Worm (Caenorhabditis elegans) whole organism, young adult: ENCODE measurements around the gene srw-103.

Source experiments
- B0261.1 ChIP-seq: sonication (generic microtip); optimal IDR thresholded peaks from 2 replicates; lab custom pipeline; 2016; ENCODE audit warnings: mild to moderate bottlenecking, missing genetic modification characterization, moderate library complexity, missing compliant biosample characterization
- C06A6.2 ChIP-seq: fragments of 200-800 bp; sonication (Bioruptor generic); conservative IDR thresholded peaks from 2 replicates; pipeline ENCODE4 v1.3.6; 2022; ENCODE audit warnings: missing genetic modification characterization, missing compliant biosample characterization
- C17E4.6 ChIP-seq: fragments of 200-800 bp; sonication (Bioruptor generic); IDR thresholded peaks from 2 replicates; pipeline ENCODE4 v1.3.6; 2022; ENCODE audit warnings: missing genetic modification reagents, missing genetic modification characterization, missing compliant biosample characterization
- F22D6.2 ChIP-seq: sonication (generic microtip); optimal IDR thresholded peaks from 2 replicates; lab custom pipeline; 2016; ENCODE audit warnings: mild to moderate bottlenecking, missing genetic modification characterization, missing compliant biosample characterization
- F33H1.4 ChIP-seq: fragments of 200-800 bp; sonication (Bioruptor generic); IDR thresholded peaks from 2 replicates; pipeline ENCODE4 v1.3.6; 2022; ENCODE audit warnings: missing genetic modification reagents, missing genetic modification characterization, missing compliant biosample characterization
- F57C9.4 ChIP-seq: sonication (generic microtip); optimal IDR thresholded peaks from 2 replicates; lab custom pipeline; 2017; ENCODE audit warnings: mild to moderate bottlenecking, missing genetic modification characterization, missing compliant biosample characterization
- K11D2.4 ChIP-seq: fragments of 200-800 bp; sonication (Bioruptor generic); IDR thresholded peaks from 2 replicates; pipeline ENCODE4 v1.3.6; 2022; ENCODE audit warnings: missing genetic modification reagents, missing genetic modification characterization, missing compliant biosample characterization
- T26A5.8 ChIP-seq: sonication (generic microtip); optimal IDR thresholded peaks from 2 replicates; lab custom pipeline; 2016; ENCODE audit warnings: missing genetic modification characterization, missing compliant biosample characterization
- Y53F4B.3 ChIP-seq: fragments of 200-800 bp; sonication (Bioruptor generic); IDR thresholded peaks from 2 replicates; pipeline ENCODE4 v1.3.6; 2022; ENCODE audit warnings: missing genetic modification reagents, missing genetic modification characterization, missing compliant biosample characterization
- Y56A3A.18 ChIP-seq: fragments of 200-800 bp; sonication (Bioruptor generic); IDR thresholded peaks from 2 replicates; pipeline ENCODE4 v1.3.6; 2022; ENCODE audit warnings: missing genetic modification reagents, missing genetic modification characterization, missing compliant biosample characterization
- Y67H2A.10 ChIP-seq: fragments of 200-800 bp; sonication (Bioruptor generic); conservative IDR thresholded peaks from 2 replicates; pipeline ENCODE4 v1.3.6; 2022; ENCODE audit warnings: missing genetic modification reagents, missing genetic modification characterization, missing compliant biosample characterization
- Y79H2A.3 ChIP-seq: fragments of 200-800 bp; sonication (Bioruptor generic); conservative IDR thresholded peaks from 2 replicates; pipeline ENCODE4 v1.3.6; 2022; ENCODE audit warnings: missing genetic modification reagents, missing genetic modification characterization, missing compliant biosample characterization
- Y95B8A.8 ChIP-seq: fragments of 200-800 bp; sonication (Bioruptor generic); IDR thresholded peaks from 2 replicates; pipeline ENCODE4 v1.3.6; 2022; ENCODE audit warnings: missing genetic modification reagents, missing genetic modification characterization, missing compliant biosample characterization
- attf-6 ChIP-seq: fragments of 200-800 bp; sonication (Bioruptor generic); IDR thresholded peaks from 2 replicates; pipeline ENCODE4 v1.3.6; 2022; ENCODE audit warnings: missing genetic modification reagents, missing genetic modification characterization, missing compliant biosample characterization
- bed-2 ChIP-seq: fragments of 200-800 bp; sonication (Bioruptor generic); IDR thresholded peaks from 2 replicates; pipeline ENCODE4 v1.3.6; 2022; ENCODE audit warnings: missing genetic modification reagents, missing genetic modification characterization, missing compliant biosample characterization
- cebp-2 ChIP-seq: fragments of 200-800 bp; sonication (Bioruptor generic); IDR thresholded peaks from 2 replicates; pipeline ENCODE4 v1.3.6; 2022; ENCODE audit warnings: missing genetic modification characterization, missing compliant biosample characterization
- ceh-40 ChIP-seq: fragments of 200-800 bp; sonication (Bioruptor generic); IDR thresholded peaks from 2 replicates; pipeline ENCODE4 v1.3.6; 2022; ENCODE audit warnings: missing genetic modification characterization, missing compliant biosample characterization
- egrh-3 ChIP-seq: fragments of 200-800 bp; sonication (Bioruptor generic); IDR thresholded peaks from 2 replicates; pipeline ENCODE4 v1.3.6; 2022; ENCODE audit warnings: missing genetic modification reagents, missing genetic modification characterization, missing compliant biosample characterization
- fkh-3 ChIP-seq: sonication (generic microtip); optimal IDR thresholded peaks from 2 replicates; lab custom pipeline; 2016; ENCODE audit warnings: mild to moderate bottlenecking, missing genetic modification characterization, missing compliant biosample characterization
- hlh-12 ChIP-seq: sonication (generic microtip); optimal IDR thresholded peaks from 2 replicates; lab custom pipeline; 2016; ENCODE audit warnings: missing genetic modification characterization, missing compliant biosample characterization
- hmg-20 ChIP-seq: fragments of 200-800 bp; sonication (Bioruptor generic); IDR thresholded peaks from 2 replicates; pipeline ENCODE4 v1.3.6; 2022; ENCODE audit warnings: missing genetic modification reagents, missing genetic modification characterization, missing compliant biosample characterization
- lin-35 ChIP-seq, 3 experiments: fragments of 150-350 bp in 2 of 3; sonication (generic microtip) in 1 of 3; optimal IDR thresholded peaks; 2 replicates each; lab custom pipeline; 2014 to 2018; ENCODE audit warnings: missing biosample characterization in 3 of 3, missing genetic modification characterization in 3 of 3, missing genetic modification reagents in 3 of 3
- lin-40 ChIP-seq: sonication (generic microtip); optimal IDR thresholded peaks from 2 replicates; lab custom pipeline; 2016; ENCODE audit warnings: missing genetic modification characterization, mild to moderate bottlenecking, missing compliant biosample characterization, missing genotype, missing genetic modification reagents
- lsl-1 ChIP-seq: fragments of 200-800 bp; sonication (Bioruptor generic); optimal IDR thresholded peaks from 2 replicates; lab custom pipeline; 2018; ENCODE audit warnings: mild to moderate bottlenecking, missing genetic modification characterization, moderate library complexity, missing compliant biosample characterization
- madf-3 ChIP-seq: fragments of 200-800 bp; sonication (Bioruptor generic); IDR thresholded peaks from 2 replicates; pipeline ENCODE4 v1.3.6; 2022; ENCODE audit warnings: missing genetic modification reagents, missing genetic modification characterization, missing compliant biosample characterization
- madf-6 ChIP-seq: fragments of 200-800 bp; sonication (Bioruptor generic); IDR thresholded peaks from 2 replicates; pipeline ENCODE4 v1.3.6; 2022; ENCODE audit warnings: missing genetic modification reagents, missing genetic modification characterization, missing compliant biosample characterization
- madf-8 ChIP-seq: fragments of 200-800 bp; sonication (Bioruptor generic); conservative IDR thresholded peaks from 2 replicates; pipeline ENCODE4 v1.3.6; 2022; ENCODE audit warnings: missing genetic modification reagents, missing genetic modification characterization, missing compliant biosample characterization
- mcd-1 ChIP-seq: fragments of 200-800 bp; sonication (Bioruptor generic); IDR thresholded peaks from 2 replicates; pipeline ENCODE4 v1.3.6; 2022; ENCODE audit warnings: missing genetic modification reagents, missing genetic modification characterization, missing compliant biosample characterization
- mel-28 ChIP-seq: sonication (generic microtip); optimal IDR thresholded peaks from 2 replicates; lab custom pipeline; 2016; ENCODE audit warnings: borderline replicate concordance, mild to moderate bottlenecking, missing genetic modification characterization, missing compliant biosample characterization
- nfyb-1 ChIP-seq: fragments of 200-800 bp; sonication (Bioruptor generic); IDR thresholded peaks from 2 replicates; pipeline ENCODE4 v1.3.6; 2022; ENCODE audit warnings: missing genetic modification reagents, missing genetic modification characterization, missing compliant biosample characterization
- nhr-80 ChIP-seq: sonication (generic microtip); optimal IDR thresholded peaks from 2 replicates; lab custom pipeline; 2016; ENCODE audit warnings: missing genetic modification characterization, missing compliant biosample characterization
- rpc-1 ChIP-seq, 2 experiments: fragments of 150-350 bp in 1 of 2; sonication (generic microtip) in 1 of 2; optimal IDR thresholded peaks; 2 replicates each; lab custom pipeline; 2014 to 2018; ENCODE audit warnings: missing biosample characterization in 1 of 2, missing genetic modification characterization in 1 of 2, missing genetic modification reagents in 1 of 2, missing genotype in 1 of 2
- snpc-1.1 ChIP-seq: sonication (generic microtip); optimal IDR thresholded peaks from 2 replicates; lab custom pipeline; 2017; ENCODE audit warnings: missing genetic modification characterization, mild to moderate bottlenecking, missing compliant biosample characterization, antibody characterized with exemption, moderate library complexity, missing genotype, missing genetic modification reagents; ENCODE audit not compliant: insufficient read depth
- unc-130 ChIP-seq: sonication (generic microtip); optimal IDR thresholded peaks from 2 replicates; lab custom pipeline; 2016; ENCODE audit warnings: missing genetic modification reagents, missing genetic modification characterization, missing compliant biosample characterization
- xnd-1 ChIP-seq: sonication (generic microtip); optimal IDR thresholded peaks from 2 replicates; lab custom pipeline; 2016; ENCODE audit warnings: missing genotype, missing genetic modification reagents, missing genetic modification characterization, missing compliant biosample characterization
- zfh-2 ChIP-seq: fragments of 200-800 bp; sonication (Bioruptor generic); conservative IDR thresholded peaks from 2 replicates; pipeline ENCODE4 v1.3.6; 2022; ENCODE audit warnings: missing genetic modification reagents, missing genetic modification characterization, missing compliant biosample characterization
- ztf-3 ChIP-seq: fragments of 200-800 bp; sonication (Bioruptor generic); optimal IDR thresholded peaks from 2 replicates; lab custom pipeline; 2018; ENCODE audit warnings: mild to moderate bottlenecking, missing genetic modification characterization, missing compliant biosample characterization

srw-103 gene

ce11 chrV:1699228-1699795, 17.7 kb upstream of the srw-103 start:
- 0 out of 2 replicates have a peak, but pooled peaks have one; percentile 25 for TF ChIP-seq attf-6
- no peak for TF ChIP-seq Y95B8A.8 (GFP tag; lab: Robert Waterston, UW)
- TF ChIP-seq T26A5.8 = no peak
- TF ChIP-seq F57C9.4 (tag; lab: Kevin White, UChicago) = no peak
- no peak for TF ChIP-seq ceh-40
- TF ChIP-seq mcd-1 (GFP tag; lab: Robert Waterston, UW) = no peak
- no peak for TF ChIP-seq Y53F4B.3 (GFP tag; lab: Robert Waterston, UW)
- no peak for TF ChIP-seq cebp-2 (GFP tag; lab: Robert Waterston, UW)
- TF ChIP-seq nhr-80 (tag; lab: Kevin White, UChicago) = no peak
- TF ChIP-seq C06A6.2 (GFP tag; lab: Robert Waterston, UW) = no peak
- TF ChIP-seq zfh-2 = peak; percentile 89
- TF ChIP-seq fkh-3 = no peak
- no peak for TF ChIP-seq Y79H2A.3
- no peak for TF ChIP-seq rpc-1 (optimal IDR thresholded peaks at IDR 0.05; lab: Kevin White, UChicago)
- no peak for TF ChIP-seq rpc-1 (tag; optimal IDR thresholded peaks at IDR 0.05; lab: Kevin White, UChicago)
- TF ChIP-seq Y67H2A.10 (GFP tag; lab: Robert Waterston, UW) = no peak
- no peak for TF ChIP-seq F22D6.2 (tag; lab: Kevin White, UChicago)
- no peak for TF ChIP-seq unc-130 (GFP tag; lab: Kevin White, UChicago)
- TF ChIP-seq bed-2 = no peak
- TF ChIP-seq egrh-3 (GFP tag; lab: Robert Waterston, UW) = peak; percentile 78
- TF ChIP-seq, all 124 proteins: peak for 3

DNA sequence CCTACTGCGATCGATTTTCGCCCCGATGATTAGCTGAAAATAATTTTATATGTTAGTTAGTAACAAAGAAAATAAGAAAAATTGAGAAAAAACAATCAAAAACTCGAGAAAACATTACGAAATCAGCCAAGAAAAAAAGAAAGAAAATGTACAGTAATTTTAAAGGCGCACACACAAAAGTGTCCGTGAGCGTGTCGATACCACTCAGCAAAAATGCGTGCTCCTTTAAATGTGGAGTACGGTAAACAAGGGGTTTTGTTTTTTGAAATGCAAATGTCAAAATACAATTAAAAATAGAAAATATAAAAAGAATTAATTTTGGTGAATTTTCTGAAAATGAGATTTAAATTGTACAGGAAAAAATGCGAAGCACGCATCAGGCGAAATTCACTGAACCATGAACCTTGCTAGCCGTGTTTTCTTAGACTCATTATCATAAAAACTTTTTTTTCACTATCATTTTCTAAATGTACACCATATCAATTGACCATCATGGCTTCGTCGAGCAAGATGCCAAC, 15.3 kb upstream of the srw-103 start, which contains the start of gene srw-90:
srw-90 (plus strand) TSS at position 468 of the 518 bp plus-strand sequence.
- TF ChIP-seq K11D2.4 (GFP tag; lab: Robert Waterston, UW) = no peak
- peak; percentile 45 for TF ChIP-seq xnd-1
- TF ChIP-seq F33H1.4 (GFP tag; lab: Robert Waterston, UW) = peak; percentile 73
- peak; percentile 85 for TF ChIP-seq lsl-1 (GFP tag; lab: Kevin White, UChicago)
- no peak for TF ChIP-seq C17E4.6 (GFP tag; lab: Robert Waterston, UW)
- no peak for TF ChIP-seq Y56A3A.18 (GFP tag; lab: Robert Waterston, UW)
- no peak for TF ChIP-seq lin-40 (tag; lab: Kevin White, UChicago)
- peak; percentile 72 for TF ChIP-seq madf-6 (GFP tag; lab: Robert Waterston, UW)

- TF ChIP-seq F22D6.2 (tag; lab: Kevin White, UChicago) (no peak), hlh-12 (tag; lab: Kevin White, UChicago) (no peak), B0261.1 (tag; lab: Kevin White, UChicago) (no peak), mcd-1 (GFP tag; lab: Robert Waterston, UW) (no peak), rpc-1 (optimal IDR thresholded peaks at IDR 0.05; lab: Kevin White, UChicago) (no peak), rpc-1 (tag; optimal IDR thresholded peaks at IDR 0.05; lab: Kevin White, UChicago) (no peak)
- TF ChIP-seq, all 124 proteins: peak for 0
These were observed 8.6 kb upstream of the srw-103 start, which contains the start of gene srw-99 for ce11 chrV:1708441-1708840. srw-99 (plus strand) TSS chrV:1708741.

ce11 chrV:1710909-1711308, 6.1 kb upstream of the srw-103 start, which contains the start of gene srw-100:
srw-100 (plus strand) TSS chrV:1711209.
- no peak for TF ChIP-seq ceh-40
- TF ChIP-seq lin-35 (GFP tag; optimal IDR thresholded peaks at IDR 0.05; lab: Kevin White, UChicago) = no peak
- no peak for TF ChIP-seq madf-3 (GFP tag; lab: Robert Waterston, UW)
- no peak for TF ChIP-seq snpc-1.1 (tag; lab: Kevin White, UChicago)
- TF ChIP-seq hmg-20 (GFP tag; lab: Robert Waterston, UW) = no peak
- no peak for TF ChIP-seq ztf-3 (GFP tag; lab: Kevin White, UChicago)
- TF ChIP-seq mel-28 = no peak
- no peak for TF ChIP-seq madf-8 (GFP tag; lab: Robert Waterston, UW)
- no peak for TF ChIP-seq nfyb-1 (GFP tag; lab: Robert Waterston, UW)
